Fruit fly (Drosophila melanogaster): ENCODE measurements around the gene loco.
A peak's percentile ranks its signal among the peaks of the same experiment; 100 is the strongest.

loco gene

dm6 chr3R:22627936-22628513 is 11.2 kb downstream of the loco start:
- peak; percentile 39 for TF ChIP-seq CG15710 (tag; optimal IDR thresholded peaks at IDR 0.05)
- no peak for TF ChIP-seq CG13204 (GFP tag; optimal IDR thresholded peaks at IDR 0.05)
- TF ChIP-seq Pif1B (GFP tag; optimal IDR thresholded peaks at IDR 0.05), result no peak
- no peak for TF ChIP-seq fd96Ca (GFP tag; IDR thresholded peaks at IDR 0.05)
- TF ChIP-seq D1 (tag; optimal IDR thresholded peaks at IDR 0.05), result no peak
- peak; percentile 72 for TF ChIP-seq Snoo (tag; optimal IDR thresholded peaks at IDR 0.05)
- no peak for TF ChIP-seq gl (tag; optimal IDR thresholded peaks at IDR 0.05)
- TF ChIP-seq Pif1A (GFP tag; optimal IDR thresholded peaks at IDR 0.05), result peak; percentile 27
- TF ChIP-seq EcR (GFP tag; optimal IDR thresholded peaks at IDR 0.05), result no peak
- peak; percentile 13; the same call in 1 of the 3 replicates for TF ChIP-seq CG4496 (GFP tag; IDR thresholded peaks at IDR 0.05)
- TF ChIP-seq CG8159 (tag; optimal IDR thresholded peaks at IDR 0.05), result peak; percentile 7

- TF ChIP-seq Pif1B (GFP tag; optimal IDR thresholded peaks at IDR 0.05) (peak; percentile 81), CG12605 (GFP tag; IDR thresholded peaks at IDR 0.05) (peak; percentile 98), rn (GFP tag; IDR thresholded peaks at IDR 0.05) (peak; percentile 64; the same call in 1 of the 2 replicates), Pif1A (GFP tag; optimal IDR thresholded peaks at IDR 0.05) (peak; percentile 85), CG8301 (tag; optimal IDR thresholded peaks at IDR 0.05) (peak; percentile 86), CG34367 (tag; optimal IDR thresholded peaks at IDR 0.05) (peak; percentile 92), CG15710 (tag; optimal IDR thresholded peaks at IDR 0.05) (peak; percentile 80), Snoo (tag; optimal IDR thresholded peaks at IDR 0.05) (peak; percentile 33), CG4496 (GFP tag; IDR thresholded peaks at IDR 0.05) (peak; percentile 94), D1 (tag; optimal IDR thresholded peaks at IDR 0.05) (peak; percentile 66), CG10348 (GFP tag; IDR thresholded peaks at IDR 0.05) (no peak), gl (tag; optimal IDR thresholded peaks at IDR 0.05) (peak; percentile 99), Ets98B (GFP tag; IDR thresholded peaks at IDR 0.05) (peak; percentile 93), CG14655 (GFP tag; optimal IDR thresholded peaks at IDR 0.05) (peak; percentile 89), CG32121 (GFP tag; IDR thresholded peaks at IDR 0.05) (peak; percentile 87), CG9948 (tag; optimal IDR thresholded peaks at IDR 0.05) (peak; percentile 76), CG17806 (tag; optimal IDR thresholded peaks at IDR 0.05) (peak; percentile 74), CG13204 (GFP tag; optimal IDR thresholded peaks at IDR 0.05) (peak; percentile 93), CG8159 (tag; optimal IDR thresholded peaks at IDR 0.05) (peak; percentile 79), EcR (GFP tag; optimal IDR thresholded peaks at IDR 0.05) (peak; percentile 97), fd96Ca (GFP tag; IDR thresholded peaks at IDR 0.05) (peak; percentile 90)
Measured at dm6 chr3R:22626842-22627392, 12.3 kb downstream of the loco start.

- peak; percentile 5; the same call in 1 of the 3 replicates for TF ChIP-seq CG4496 (GFP tag; IDR thresholded peaks at IDR 0.05)
- no peak for TF ChIP-seq CG15710 (tag; optimal IDR thresholded peaks at IDR 0.05)
- no peak for TF ChIP-seq Pif1B (GFP tag; optimal IDR thresholded peaks at IDR 0.05)
- no peak for TF ChIP-seq CG9948 (tag; optimal IDR thresholded peaks at IDR 0.05)
- no peak for TF ChIP-seq CG8301 (tag; optimal IDR thresholded peaks at IDR 0.05)
- no peak for TF ChIP-seq CG10348 (GFP tag; IDR thresholded peaks at IDR 0.05)
Measured at dm6 chr3R:22626334-22626688, 12.9 kb downstream of the loco start.

- TF ChIP-seq Pif1A (GFP tag; optimal IDR thresholded peaks at IDR 0.05), result peak; percentile 18
- no peak for TF ChIP-seq CG4496 (GFP tag; IDR thresholded peaks at IDR 0.05)
- TF ChIP-seq CG10348 (GFP tag; IDR thresholded peaks at IDR 0.05), result no peak
- peak; percentile 64 for TF ChIP-seq CG8159 (tag; optimal IDR thresholded peaks at IDR 0.05)
- peak; percentile 16 for TF ChIP-seq D1 (tag; optimal IDR thresholded peaks at IDR 0.05)
- TF ChIP-seq Pif1B (GFP tag; optimal IDR thresholded peaks at IDR 0.05), result peak; percentile 52
- TF ChIP-seq gl (tag; optimal IDR thresholded peaks at IDR 0.05), result no peak
- TF ChIP-seq EcR (GFP tag; optimal IDR thresholded peaks at IDR 0.05), result no peak
- no peak for TF ChIP-seq fd96Ca (GFP tag; IDR thresholded peaks at IDR 0.05)
- peak; percentile 40 for TF ChIP-seq CG15710 (tag; optimal IDR thresholded peaks at IDR 0.05)
- TF ChIP-seq CG12605 (GFP tag; IDR thresholded peaks at IDR 0.05), result no peak
- TF ChIP-seq CG8301 (tag; optimal IDR thresholded peaks at IDR 0.05), result peak; percentile 42
- TF ChIP-seq CG13204 (GFP tag; optimal IDR thresholded peaks at IDR 0.05), result no peak
- TF ChIP-seq CG34367 (tag; optimal IDR thresholded peaks at IDR 0.05), result no peak
- peak; percentile 54 for TF ChIP-seq CG14655 (GFP tag; optimal IDR thresholded peaks at IDR 0.05)
- peak; percentile 42 for TF ChIP-seq CG9948 (tag; optimal IDR thresholded peaks at IDR 0.05)
- TF ChIP-seq rn (GFP tag; IDR thresholded peaks at IDR 0.05), result no peak
- no peak for TF ChIP-seq Ets98B (GFP tag; IDR thresholded peaks at IDR 0.05)
- peak; percentile 57 for TF ChIP-seq Snoo (tag; optimal IDR thresholded peaks at IDR 0.05)
- TF ChIP-seq CG17806 (tag; optimal IDR thresholded peaks at IDR 0.05), result peak; percentile 35
- TF ChIP-seq CG32121 (GFP tag; IDR thresholded peaks at IDR 0.05), result no peak
Measured at dm6 chr3R:22625514-22626333, 13.5 kb downstream of the loco start.

- TF ChIP-seq CG4496 (GFP tag; IDR thresholded peaks at IDR 0.05) (peak; percentile 96), CG34367 (tag; optimal IDR thresholded peaks at IDR 0.05) (peak; percentile 82), CG13204 (GFP tag; optimal IDR thresholded peaks at IDR 0.05) (no peak), CG8159 (tag; optimal IDR thresholded peaks at IDR 0.05) (peak; percentile 89), CG10348 (GFP tag; IDR thresholded peaks at IDR 0.05) (peak; percentile 73), CG14655 (GFP tag; optimal IDR thresholded peaks at IDR 0.05) (no peak), CG9948 (tag; optimal IDR thresholded peaks at IDR 0.05) (peak; percentile 84), D1 (tag; optimal IDR thresholded peaks at IDR 0.05) (no peak), Ets98B (GFP tag; IDR thresholded peaks at IDR 0.05) (peak; percentile 96), Pif1A (GFP tag; optimal IDR thresholded peaks at IDR 0.05) (no peak), Pif1B (GFP tag; optimal IDR thresholded peaks at IDR 0.05) (peak; percentile 92), CG12605 (GFP tag; IDR thresholded peaks at IDR 0.05) (peak; percentile 93), CG32121 (GFP tag; IDR thresholded peaks at IDR 0.05) (peak; percentile 96), gl (tag; optimal IDR thresholded peaks at IDR 0.05) (peak; percentile 70), CG15710 (tag; optimal IDR thresholded peaks at IDR 0.05) (peak; percentile 87), CG8301 (tag; optimal IDR thresholded peaks at IDR 0.05) (peak; percentile 90), rn (GFP tag; IDR thresholded peaks at IDR 0.05) (peak; percentile 84), CG17806 (tag; optimal IDR thresholded peaks at IDR 0.05) (peak; percentile 91), EcR (GFP tag; optimal IDR thresholded peaks at IDR 0.05) (peak; percentile 79), Snoo (tag; optimal IDR thresholded peaks at IDR 0.05) (peak; percentile 81), fd96Ca (GFP tag; IDR thresholded peaks at IDR 0.05) (peak; percentile 93)
Measured at dm6 chr3R:22624737-22625136, 14.4 kb downstream of the loco start.

All from whole organism, pupa.